Fruit fly (Drosophila melanogaster) whole organism, prepupa: ENCODE measurements around the gene CG33120.
A peak's percentile ranks its signal among the peaks of the same experiment; 100 is the strongest.

Source experiments
- Blimp-1 ChIP-seq: fragments of 200-800 bp; sonication (Bioruptor generic); optimal IDR thresholded peaks from 3 replicates; lab custom pipeline; 2017; ENCODE audit warnings: missing biosample characterization, missing genetic modification characterization, mild to moderate bottlenecking, moderate library complexity, missing genetic modification reagents
- CG10631 ChIP-seq: fragments of 200-800 bp; sonication (Bioruptor generic); optimal IDR thresholded peaks from 2 replicates; lab custom pipeline; 2016; ENCODE audit warnings: missing biosample characterization, missing genetic modification characterization
- CG10669 ChIP-seq: fragments of 200-800 bp; sonication (Bioruptor generic); optimal IDR thresholded peaks from 3 replicates; lab custom pipeline; 2018; ENCODE audit warnings: missing biosample characterization, mild to moderate bottlenecking, missing genetic modification characterization, moderate library complexity
- CG11294 ChIP-seq: fragments of 200-800 bp; sonication (Bioruptor generic); IDR thresholded peaks from 2 replicates; pipeline ENCODE4 v1.3.6; 2022; ENCODE audit warnings: missing biosample characterization, missing genetic modification characterization
- CG11902 ChIP-seq: fragments of 200-800 bp; sonication (Bioruptor generic); optimal IDR thresholded peaks from 3 replicates; lab custom pipeline; 2016; ENCODE audit warnings: missing biosample characterization, missing genetic modification characterization
- CG15336 ChIP-seq: fragments of 200-800 bp; sonication (Bioruptor generic); IDR thresholded peaks from 2 replicates; pipeline ENCODE4 v1.3.6; 2022; ENCODE audit warnings: missing biosample characterization, missing genetic modification characterization
- CG1621 ChIP-seq: fragments of 200-800 bp; sonication (Bioruptor generic); optimal IDR thresholded peaks from 3 replicates; lab custom pipeline; 2018; ENCODE audit warnings: missing biosample characterization, mild to moderate bottlenecking, missing genetic modification characterization
- CG16779 ChIP-seq: fragments of 200-800 bp; sonication (Bioruptor generic); optimal IDR thresholded peaks from 3 replicates; lab custom pipeline; 2017; ENCODE audit warnings: missing biosample characterization, mild to moderate bottlenecking, missing genetic modification characterization
- CG3032 ChIP-seq: fragments of 200-800 bp; optimal IDR thresholded peaks from 2 replicates; lab custom pipeline; 2019; ENCODE audit warnings: missing biosample characterization, mild to moderate bottlenecking, missing genetic modification characterization, moderate library complexity
- CG31627 ChIP-seq: fragments of 200-800 bp; sonication (Bioruptor generic); optimal IDR thresholded peaks from 3 replicates; lab custom pipeline; 2016; ENCODE audit warnings: missing biosample characterization, missing genetic modification characterization
- CG32006 ChIP-seq: fragments of 200-800 bp; sonication (Bioruptor generic); optimal IDR thresholded peaks from 3 replicates; lab custom pipeline; 2017; ENCODE audit warnings: missing biosample characterization, mild to moderate bottlenecking, missing genetic modification characterization
- CG34406 ChIP-seq: fragments of 200-800 bp; sonication (Bioruptor generic); optimal IDR thresholded peaks from 3 replicates; lab custom pipeline; 2016; ENCODE audit warnings: missing biosample characterization, missing genetic modification characterization
- CG3919 ChIP-seq: fragments of 200-800 bp; sonication (Bioruptor generic); optimal IDR thresholded peaks from 3 replicates; lab custom pipeline; 2016; ENCODE audit warnings: missing biosample characterization, missing genetic modification characterization
- CG4318 ChIP-seq: fragments of 200-800 bp; sonication (Bioruptor generic); optimal IDR thresholded peaks from 3 replicates; lab custom pipeline; 2017; ENCODE audit warnings: missing biosample characterization, mild to moderate bottlenecking, missing genetic modification characterization
- CG6163 ChIP-seq: fragments of 200-800 bp; sonication (Bioruptor generic); IDR thresholded peaks from 3 replicates; pipeline ENCODE4 v1.3.6; 2022; ENCODE audit warnings: missing biosample characterization, missing genetic modification characterization
- CG6854 ChIP-seq: fragments of 200-800 bp; sonication (Bioruptor generic); optimal IDR thresholded peaks from 2 replicates; lab custom pipeline; 2017; ENCODE audit warnings: missing biosample characterization, mild to moderate bottlenecking, missing genetic modification characterization
- CG7368 ChIP-seq: fragments of 200-800 bp; sonication (Bioruptor generic); optimal IDR thresholded peaks from 3 replicates; lab custom pipeline; 2016; ENCODE audit warnings: missing biosample characterization, missing genetic modification characterization
- CG8632 ChIP-seq: fragments of 200-800 bp; sonication (Bioruptor generic); optimal IDR thresholded peaks from 3 replicates; lab custom pipeline; 2016; ENCODE audit warnings: missing biosample characterization, missing genetic modification characterization
- CG9139 ChIP-seq: fragments of 200-800 bp; sonication (Bioruptor generic); optimal IDR thresholded peaks from 3 replicates; lab custom pipeline; 2017; ENCODE audit warnings: missing biosample characterization, mild to moderate bottlenecking, missing genetic modification characterization
- Eip75B ChIP-seq: fragments of 200-800 bp; sonication (Bioruptor generic); optimal IDR thresholded peaks from 3 replicates; lab custom pipeline; 2016; ENCODE audit warnings: missing biosample characterization, missing genetic modification characterization
- Eip78C ChIP-seq: fragments of 200-800 bp; sonication (Bioruptor generic); peaks from one replicate; lab custom pipeline; 2016; ENCODE audit warnings: missing biosample characterization, missing genetic modification characterization
- Eip93F ChIP-seq: fragments of 200-800 bp; sonication (Bioruptor generic); optimal IDR thresholded peaks from 2 replicates; lab custom pipeline; 2016; ENCODE audit warnings: missing biosample characterization, mild to moderate bottlenecking, missing genetic modification characterization
- Ets21C ChIP-seq: fragments of 200-800 bp; sonication (Bioruptor generic); optimal IDR thresholded peaks from 3 replicates; lab custom pipeline; 2016; ENCODE audit warnings: missing biosample characterization, missing genetic modification characterization
- Ets96B ChIP-seq: fragments of 200-800 bp; optimal IDR thresholded peaks from 2 replicates; lab custom pipeline; 2019; ENCODE audit warnings: missing biosample characterization, mild to moderate bottlenecking, missing genetic modification characterization, moderate library complexity
- Gug ChIP-seq: fragments of 200-800 bp; sonication (Bioruptor generic); IDR thresholded peaks from 2 replicates; pipeline ENCODE4 v1.3.6; 2022; ENCODE audit warnings: missing biosample characterization, missing genetic modification characterization
- Hr38 ChIP-seq: sonication (Bioruptor generic); optimal IDR thresholded peaks from 2 replicates; lab custom pipeline; 2016; ENCODE audit warnings: missing biosample characterization, missing genetic modification characterization
- Hr39 ChIP-seq: fragments of 200-800 bp; sonication (Bioruptor generic); optimal IDR thresholded peaks from 2 replicates; lab custom pipeline; 2016; ENCODE audit warnings: missing biosample characterization, missing genetic modification characterization
- Hr4 ChIP-seq: fragments of 200-800 bp; sonication (Bioruptor generic); optimal IDR thresholded peaks from 3 replicates; lab custom pipeline; 2016; ENCODE audit warnings: missing biosample characterization, missing genetic modification characterization
- Lpt ChIP-seq: fragments of 200-800 bp; sonication (Bioruptor generic); optimal IDR thresholded peaks from 3 replicates; lab custom pipeline; 2016; ENCODE audit warnings: missing biosample characterization, missing genetic modification characterization
- Met ChIP-seq: fragments of 200-800 bp; sonication (Bioruptor generic); optimal IDR thresholded peaks from 3 replicates; lab custom pipeline; 2016; ENCODE audit warnings: missing biosample characterization, missing genetic modification characterization
- OdsH ChIP-seq: fragments of 200-800 bp; sonication (Bioruptor generic); optimal IDR thresholded peaks from 3 replicates; lab custom pipeline; 2016; ENCODE audit warnings: missing biosample characterization, missing genetic modification characterization
- Sox102F ChIP-seq: fragments of 200-800 bp; sonication (Bioruptor generic); optimal IDR thresholded peaks from 2 replicates; lab custom pipeline; 2016; ENCODE audit warnings: missing biosample characterization, mild to moderate bottlenecking, missing genetic modification characterization
- Sox14 ChIP-seq: fragments of 200-800 bp; sonication (Bioruptor generic); optimal IDR thresholded peaks from 3 replicates; lab custom pipeline; 2016; ENCODE audit warnings: missing biosample characterization, missing genetic modification characterization
- Sox15 ChIP-seq: fragments of 200-800 bp; sonication (Bioruptor generic); optimal IDR thresholded peaks from 3 replicates; lab custom pipeline; 2016; ENCODE audit warnings: missing biosample characterization, missing genetic modification characterization
- achi ChIP-seq: fragments of 200-800 bp; sonication (Bioruptor generic); optimal IDR thresholded peaks from 3 replicates; lab custom pipeline; 2016; ENCODE audit warnings: missing biosample characterization, missing genetic modification characterization
- cyc ChIP-seq: fragments of 200-800 bp; sonication (Bioruptor generic); optimal IDR thresholded peaks from 3 replicates; lab custom pipeline; 2016; ENCODE audit warnings: missing biosample characterization, missing genetic modification characterization
- dac ChIP-seq: fragments of 200-800 bp; sonication (Bioruptor generic); optimal IDR thresholded peaks from 2 replicates; lab custom pipeline; 2017; ENCODE audit warnings: missing biosample characterization, mild to moderate bottlenecking, missing genetic modification characterization
- dsx ChIP-seq: fragments of 200-800 bp; optimal IDR thresholded peaks from 3 replicates; lab custom pipeline; 2019; ENCODE audit warnings: missing biosample characterization, mild to moderate bottlenecking, missing genetic modification characterization, moderate library complexity; ENCODE audit not compliant: poor library complexity, severe bottlenecking
- eg ChIP-seq: fragments of 200-800 bp; sonication (Bioruptor generic); IDR thresholded peaks from 3 replicates; pipeline ENCODE4 v1.3.6; 2022; ENCODE audit warnings: missing biosample characterization, missing genetic modification characterization
- fd59A ChIP-seq: fragments of 200-800 bp; sonication (Bioruptor generic); optimal IDR thresholded peaks from 2 replicates; lab custom pipeline; 2017; ENCODE audit warnings: missing biosample characterization, mild to moderate bottlenecking, missing genetic modification characterization, missing genetic modification reagents
- fkh ChIP-seq: fragments of 200-800 bp; sonication (Bioruptor generic); optimal IDR thresholded peaks from 3 replicates; lab custom pipeline; 2017; ENCODE audit warnings: missing biosample characterization, mild to moderate bottlenecking, missing genetic modification characterization, moderate library complexity
- lz ChIP-seq: fragments of 200-800 bp; sonication (Bioruptor generic); optimal IDR thresholded peaks from 3 replicates; lab custom pipeline; 2016; ENCODE audit warnings: missing biosample characterization, missing genetic modification characterization
- salr ChIP-seq, 2 experiments: fragments of 200-800 bp; sonication (Bioruptor generic); optimal IDR thresholded peaks; 3 replicates each; lab custom pipeline; 2016 to 2018; ENCODE audit warnings: missing biosample characterization in 2 of 2, missing genetic modification characterization in 2 of 2, mild to moderate bottlenecking in 1 of 2
- spab ChIP-seq: fragments of 200-800 bp; sonication (Bioruptor generic); optimal IDR thresholded peaks from 2 replicates; lab custom pipeline; 2017; ENCODE audit warnings: missing biosample characterization, mild to moderate bottlenecking, missing genetic modification characterization, missing genetic modification reagents
- topi ChIP-seq: fragments of 200-800 bp; sonication (Bioruptor generic); optimal IDR thresholded peaks from 3 replicates; lab custom pipeline; 2016; ENCODE audit warnings: missing biosample characterization, missing genetic modification characterization

Gene CG33120

DNA sequence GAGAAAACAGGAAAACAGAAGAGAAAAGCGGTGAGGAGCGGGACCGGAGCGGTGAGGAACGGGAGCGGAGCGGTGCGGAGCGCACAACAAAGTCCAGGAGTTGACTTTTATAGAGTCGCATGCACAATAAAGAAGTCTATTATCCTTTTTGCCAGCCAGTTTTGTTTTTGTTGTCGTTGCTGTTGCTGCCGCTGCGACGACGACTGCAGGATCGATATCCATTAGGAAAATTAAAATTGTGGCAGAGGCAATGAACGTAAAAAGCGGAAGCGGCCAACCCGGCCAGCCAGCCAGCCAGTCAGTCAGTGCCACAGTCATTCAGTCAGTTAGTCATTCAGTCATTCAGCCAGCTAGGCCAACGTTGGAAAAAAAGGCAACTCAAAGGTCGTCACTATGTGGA is 40.4 kb upstream of the CG33120 start:
- TF ChIP-seq Lpt (GFP tag; lab: Kevin White, UChicago): no peak
- TF ChIP-seq CG15336 (GFP tag; lab: Robert Waterston, UW): no peak
- no peak for TF ChIP-seq CG7368 (GFP tag; lab: Kevin White, UChicago)
- TF ChIP-seq spab: no peak
- no peak for TF ChIP-seq OdsH (GFP tag; lab: Kevin White, UChicago)
- no peak for TF ChIP-seq CG6163 (GFP tag; lab: Robert Waterston, UW)
- no peak for TF ChIP-seq Ets21C
- no peak for TF ChIP-seq CG31627 (GFP tag; lab: Kevin White, UChicago)
- no peak for TF ChIP-seq Sox15 (GFP tag; lab: Kevin White, UChicago)
- TF ChIP-seq Hr4 (GFP tag; lab: Kevin White, UChicago): no peak
- TF ChIP-seq Hr39: no peak
- TF ChIP-seq dsx (GFP tag; lab: Kevin White, UChicago): no peak
- TF ChIP-seq CG10669: no peak
- no peak for TF ChIP-seq CG6854 (GFP tag; lab: Kevin White, UChicago)
- TF ChIP-seq CG9139 (GFP tag; lab: Kevin White, UChicago): no peak
- TF ChIP-seq CG4318 (GFP tag; lab: Kevin White, UChicago): no peak
- no peak for TF ChIP-seq CG34406 (GFP tag; lab: Kevin White, UChicago)
- no peak for TF ChIP-seq Sox102F (GFP tag; lab: Kevin White, UChicago)

DNA sequence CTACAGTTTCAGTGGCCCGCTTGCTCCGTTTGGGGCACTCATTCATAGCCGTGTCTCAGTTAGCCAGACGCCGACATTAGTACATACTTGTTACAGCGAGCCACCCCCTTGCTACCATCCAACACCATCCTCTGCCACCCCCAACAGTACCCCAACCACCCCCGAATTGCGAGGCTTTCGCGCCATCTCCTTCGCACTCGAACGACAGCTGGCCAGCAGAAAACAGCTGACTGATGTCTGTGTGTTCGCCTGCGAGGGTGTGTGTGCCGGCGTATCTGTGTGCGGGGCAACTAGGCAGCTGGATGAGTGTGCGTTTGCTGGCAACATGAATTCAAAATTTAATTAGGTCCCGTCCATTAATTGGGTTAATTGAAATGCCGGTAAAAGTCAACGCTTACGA is 38.4 kb upstream of the CG33120 start:
- TF ChIP-seq CG9139 (GFP tag; lab: Kevin White, UChicago) (no peak), CG1621 (tag; lab: Kevin White, UChicago) (no peak), Sox14 (GFP tag; lab: Kevin White, UChicago) (no peak), Ets96B (tag; lab: Kevin White, UChicago) (no peak)

DNA sequence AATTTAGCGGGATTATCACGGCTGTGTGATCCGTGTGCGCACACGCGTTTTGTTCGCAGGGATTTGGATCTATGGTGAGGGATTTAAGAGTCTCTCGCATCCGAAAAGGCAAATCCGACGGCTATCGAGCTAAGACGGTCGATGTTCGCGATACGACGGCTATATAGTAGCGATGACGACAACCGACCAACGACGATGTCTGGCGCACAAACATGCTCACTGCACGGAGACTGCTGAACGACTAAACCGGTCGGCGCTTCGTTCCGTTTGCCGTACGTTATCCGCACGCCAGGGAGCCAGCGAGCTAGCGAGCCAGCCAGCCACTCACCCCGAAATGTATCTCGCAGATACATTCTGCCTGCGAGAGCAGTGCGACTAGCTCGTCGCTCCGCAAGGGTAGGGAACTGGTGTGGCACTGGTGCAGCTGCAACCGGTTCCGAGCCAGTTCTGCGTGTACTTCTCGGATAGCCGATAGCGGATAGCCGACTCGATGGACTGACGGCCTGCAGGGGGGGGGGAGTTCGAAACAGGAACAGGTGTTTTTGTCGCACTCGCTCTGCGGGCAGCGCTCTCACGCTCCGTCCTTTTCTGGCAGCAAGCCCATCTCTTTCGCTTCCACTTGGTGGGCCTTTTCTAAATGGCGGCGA is 36.8 kb upstream of the CG33120 start, which contains the start of gene tup:
Gene tup (minus strand): TSS at position 248 of the 647 bp plus-strand sequence.
- TF ChIP-seq dac (GFP tag; lab: Kevin White, UChicago) (no peak), fkh (GFP tag; lab: Kevin White, UChicago) (peak; percentile 11), Ets21C (no peak), CG8632 (GFP tag; lab: Kevin White, UChicago) (no peak), CG3032 (no peak), CG15336 (GFP tag; lab: Robert Waterston, UW) (no peak), Hr4 (GFP tag; lab: Kevin White, UChicago) (peak; percentile 4), fd59A (GFP tag; lab: Kevin White, UChicago) (no peak), topi (GFP tag; lab: Kevin White, UChicago) (no peak), CG10631 (GFP tag; lab: Kevin White, UChicago) (no peak), cyc (GFP tag; lab: Kevin White, UChicago) (no peak), Gug (GFP tag; lab: Robert Waterston, UW) (0 out of 2 replicates have a peak, but pooled peaks have one; percentile 10), CG7368 (GFP tag; lab: Kevin White, UChicago) (peak; percentile 12), Eip75B (peak; percentile 6), CG16779 (tag; lab: Kevin White, UChicago) (no peak), Blimp-1 (no peak), Sox14 (GFP tag; lab: Kevin White, UChicago) (peak; percentile 20), salr (GFP tag; optimal IDR thresholded peaks at IDR 0.05; lab: Kevin White, UChicago) (no peak), Hr38 (no peak), Eip78C (peak; percentile 81), CG34406 (GFP tag; lab: Kevin White, UChicago) (no peak), Met (GFP tag; lab: Kevin White, UChicago) (peak; percentile 2), CG11902 (GFP tag; lab: Kevin White, UChicago) (no peak), CG9139 (GFP tag; lab: Kevin White, UChicago) (peak; percentile 35), CG31627 (GFP tag; lab: Kevin White, UChicago) (no peak), CG1621 (tag; lab: Kevin White, UChicago) (peak; percentile 75), Sox102F (GFP tag; lab: Kevin White, UChicago) (peak; percentile 26), Eip93F (GFP tag; lab: Kevin White, UChicago) (no peak), achi (GFP tag; lab: Kevin White, UChicago) (peak; percentile 19), CG32006 (no peak), eg (GFP tag; lab: Robert Waterston, UW) (peak; percentile 38; the same call in 1 of the 3 replicates), lz (GFP tag; lab: Kevin White, UChicago) (no peak), Hr39 (no peak), CG10669 (no peak), CG11294 (GFP tag; lab: Robert Waterston, UW) (no peak), CG3919 (GFP tag; lab: Kevin White, UChicago) (peak; percentile 33)
